Worm (Caenorhabditis elegans) whole organism, L4/young adult: Measurements from ENCODE around the gene C44H9.7.

ENCODE experiments used
- W03F9.2 ChIP-seq: fragments of 150-350 bp; optimal IDR thresholded peaks from 2 replicates; lab custom pipeline; 2014; ENCODE audit warnings: missing biosample characterization, missing genetic modification characterization
- dao-5 ChIP-seq: sonication (generic microtip); optimal IDR thresholded peaks from 2 replicates; lab custom pipeline; 2016; ENCODE audit warnings: missing genotype, missing genetic modification characterization, moderate library complexity, missing compliant biosample characterization
- him-1 ChIP-seq: sonication (generic microtip); optimal IDR thresholded peaks from 2 replicates; lab custom pipeline; 2016; ENCODE audit warnings: missing genotype, missing genetic modification reagents, missing genetic modification characterization, missing compliant biosample characterization

C44H9.7 gene

ce11 chrV:12819155-12819554 is 35.5 kb downstream of the C44H9.7 start:
- TF ChIP-seq him-1 (tag; lab: Kevin White, UChicago): peak; percentile 89
- TF ChIP-seq W03F9.2: no peak
- no peak for TF ChIP-seq dao-5 (tag; lab: Kevin White, UChicago)

DNA sequence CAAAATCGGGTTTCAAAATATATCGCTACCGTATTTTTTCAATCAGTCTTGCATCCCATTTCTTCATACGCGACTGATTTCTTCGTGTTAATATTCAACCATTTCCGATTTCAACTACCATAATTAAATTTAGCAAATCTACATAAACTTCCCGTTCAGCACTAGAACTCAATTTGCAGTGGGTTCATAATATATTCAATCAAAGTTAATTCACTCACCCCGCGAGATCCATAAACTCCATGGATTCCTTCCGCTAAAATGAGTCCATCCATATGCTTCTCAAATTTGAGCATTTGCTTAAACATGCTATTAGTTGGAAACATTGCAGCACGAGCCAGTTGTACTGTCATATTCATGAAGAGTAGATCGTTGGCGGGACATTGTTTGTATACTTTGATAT is 36.2 kb downstream of the C44H9.7 start:
- TF ChIP-seq him-1 (tag; lab: Kevin White, UChicago): no peak
- TF ChIP-seq W03F9.2: no peak
- TF ChIP-seq dao-5 (tag; lab: Kevin White, UChicago): no peak

ce11 chrV:12816672-12817071 is 38.0 kb downstream of the C44H9.7 start:
- TF ChIP-seq him-1 (tag; lab: Kevin White, UChicago) (no peak), W03F9.2 (no peak), dao-5 (tag; lab: Kevin White, UChicago) (no peak)

- no peak for TF ChIP-seq dao-5 (tag; lab: Kevin White, UChicago)
- no peak for TF ChIP-seq him-1 (tag; lab: Kevin White, UChicago)
- TF ChIP-seq W03F9.2: no peak
Observed at ce11 chrV:12815386-12815785, 39.3 kb downstream of the C44H9.7 start.

DNA sequence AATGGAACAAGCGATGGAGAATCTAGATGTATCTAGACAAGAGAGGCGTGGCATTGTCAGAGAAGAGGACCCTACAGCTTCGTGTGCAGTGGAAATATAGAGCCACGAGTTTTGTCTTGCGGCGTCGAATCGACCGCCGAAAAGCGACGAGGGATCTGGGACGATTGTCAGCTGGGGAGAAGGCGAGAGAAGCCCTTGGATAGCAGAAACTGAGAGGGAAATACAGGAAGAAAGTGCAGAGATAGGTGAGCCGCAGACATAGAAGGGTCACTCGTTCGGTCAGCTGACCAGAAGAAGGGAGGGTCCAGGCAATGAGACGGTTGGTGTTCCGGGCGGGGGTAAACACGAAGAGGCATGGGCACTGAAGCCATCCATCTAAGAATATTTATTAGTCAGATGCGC is 40.2 kb downstream of the C44H9.7 start:
- peak; percentile 83 for TF ChIP-seq him-1 (tag; lab: Kevin White, UChicago)
- no peak for TF ChIP-seq W03F9.2
- TF ChIP-seq dao-5 (tag; lab: Kevin White, UChicago): no peak

DNA sequence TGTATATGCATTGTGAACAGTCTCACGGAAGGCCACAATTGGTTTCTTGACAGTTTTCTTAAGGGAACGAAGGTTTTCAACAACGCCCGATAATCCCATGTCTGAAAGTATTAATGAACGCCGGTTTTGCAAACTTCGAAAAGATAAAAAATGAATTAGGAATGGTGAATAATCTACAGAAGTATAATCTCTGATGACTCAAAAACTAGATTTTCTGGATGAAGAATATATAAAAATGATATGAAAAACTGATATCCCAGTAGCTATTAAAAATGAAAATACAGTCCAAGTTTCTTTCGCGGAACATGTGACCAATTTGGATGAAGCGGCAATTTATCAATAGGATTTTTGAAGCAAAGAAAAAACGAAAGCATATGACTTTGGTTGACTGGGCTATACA is 40.6 kb downstream of the C44H9.7 start, which contains the start of gene ZC443.3:
Gene ZC443.3, minus strand, starts transcription at position 101 of the 400 bp plus-strand sequence.
- TF ChIP-seq him-1 (tag; lab: Kevin White, UChicago): no peak
- TF ChIP-seq W03F9.2: no peak
- no peak for TF ChIP-seq dao-5 (tag; lab: Kevin White, UChicago)

DNA sequence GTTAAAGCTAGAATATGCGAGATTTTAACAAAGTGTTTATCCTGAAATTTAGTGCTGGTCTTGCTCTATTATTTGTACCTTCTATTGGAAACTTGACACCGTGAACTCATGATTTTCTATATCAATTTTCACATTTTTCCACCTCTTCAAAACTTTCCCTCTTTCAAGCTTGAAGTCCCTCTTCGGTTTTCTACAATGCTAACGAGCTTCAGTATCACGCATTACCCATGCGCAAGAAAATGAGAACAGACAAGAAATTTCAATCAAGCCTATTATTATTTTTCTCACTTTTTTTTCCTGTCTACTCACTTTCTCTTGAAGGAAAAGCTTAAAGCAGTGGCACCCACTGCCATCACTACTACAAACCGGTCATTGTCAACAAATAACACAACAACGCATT is 42.9 kb downstream of the C44H9.7 start:
- TF ChIP-seq him-1 (tag; lab: Kevin White, UChicago): no peak
- TF ChIP-seq dao-5 (tag; lab: Kevin White, UChicago): no peak
- TF ChIP-seq W03F9.2: no peak

DNA sequence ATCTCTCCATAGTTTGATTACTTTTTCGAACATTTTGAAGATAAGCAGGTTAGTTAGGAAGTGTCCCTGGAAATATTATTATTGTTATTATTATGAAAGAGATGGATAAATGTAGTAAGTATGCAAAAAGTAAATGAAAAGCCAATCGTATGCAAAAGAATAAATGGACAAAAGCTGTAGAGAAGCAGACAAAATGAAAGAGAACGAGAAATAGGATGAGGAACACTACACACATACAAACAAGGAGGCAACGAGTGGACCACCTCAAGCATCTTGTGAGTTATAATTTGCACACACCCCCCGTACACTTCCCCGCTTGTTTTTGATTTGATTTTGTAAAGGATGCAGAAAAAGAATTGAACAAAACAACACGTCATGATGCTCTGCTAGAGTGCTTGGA is 43.5 kb downstream of the C44H9.7 start, which contains the start of gene ZC443.2:
Gene ZC443.2, minus strand, starts transcription at position 67 of the 400 bp plus-strand sequence.
- TF ChIP-seq him-1 (tag; lab: Kevin White, UChicago) (no peak), W03F9.2 (no peak), dao-5 (tag; lab: Kevin White, UChicago) (no peak)

DNA sequence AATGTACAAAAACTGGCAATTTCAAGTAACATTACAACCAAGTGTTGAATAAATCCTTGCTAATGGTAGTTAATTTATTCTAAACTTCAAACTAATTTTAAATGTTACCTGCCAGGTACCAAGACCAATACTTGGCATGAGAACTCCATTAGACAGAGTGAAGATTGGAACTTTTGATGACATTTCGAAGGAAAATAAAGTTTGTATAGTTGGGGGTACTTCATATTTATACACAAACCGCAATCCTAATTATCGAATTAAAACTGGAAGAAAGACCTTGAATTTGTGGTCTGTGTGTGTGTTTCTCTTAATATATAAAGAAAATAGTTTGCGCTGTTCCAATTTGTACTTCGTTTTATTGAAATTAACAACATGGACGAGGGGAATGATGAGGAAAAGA is 44.8 kb downstream of the C44H9.7 start, which contains the start of gene ZC443.1:
Gene ZC443.1, minus strand, starts transcription at position 205 of the 400 bp plus-strand sequence.
- TF ChIP-seq W03F9.2 (no peak), dao-5 (tag; lab: Kevin White, UChicago) (no peak), him-1 (tag; lab: Kevin White, UChicago) (no peak)

ce11 chrV:12806190-12806589 is 48.5 kb downstream of the C44H9.7 start, which contains the start of gene ZC443.7:
Gene ZC443.7, plus strand, starts transcription at chrV:12806490.
- no peak for TF ChIP-seq dao-5 (tag; lab: Kevin White, UChicago)
- TF ChIP-seq him-1 (tag; lab: Kevin White, UChicago): no peak
- no peak for TF ChIP-seq W03F9.2

- TF ChIP-seq him-1 (tag; lab: Kevin White, UChicago) (no peak), W03F9.2 (no peak), dao-5 (tag; lab: Kevin White, UChicago) (no peak)
Observed at ce11 chrV:12803274-12803673, 51.4 kb downstream of the C44H9.7 start, which contains the start of gene srbc-45. Gene srbc-45, plus strand, starts transcription at chrV:12803574.
